Worm (Caenorhabditis elegans): ENCODE measurements around the gene Y39F10A.3.

Gene Y39F10A.3

DNA sequence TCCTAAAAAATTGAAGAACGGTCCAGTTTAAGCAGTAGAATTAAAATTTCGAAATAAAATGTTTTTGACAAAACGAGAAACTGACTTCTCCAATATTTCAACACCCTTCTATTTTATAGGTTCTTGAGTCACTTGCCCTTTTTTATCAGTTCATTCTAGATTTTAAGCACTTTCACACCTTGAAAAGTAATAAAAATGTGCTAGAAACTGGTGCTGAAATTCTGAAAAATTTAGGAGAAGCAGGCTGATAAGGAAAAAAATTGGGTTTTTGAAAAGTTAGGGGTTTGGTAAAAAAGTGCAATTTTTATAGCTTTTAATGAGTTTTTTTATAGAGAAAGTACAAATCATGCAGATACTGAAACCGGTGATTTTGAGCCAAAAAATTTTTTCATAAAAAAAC lies 22.5 kb downstream of the Y39F10A.3 start:
- TF ChIP-seq C34F6.9 (tag; optimal IDR thresholded peaks at IDR 0.05) (no peak), nhr-23 (tag; optimal IDR thresholded peaks at IDR 0.05) (no peak), mbf-1 (tag; optimal IDR thresholded peaks at IDR 0.05) (no peak), lsy-2 (tag; optimal IDR thresholded peaks at IDR 0.05) (no peak), unc-39 (tag; optimal IDR thresholded peaks at IDR 0.05) (no peak), ZK546.5 (tag; optimal IDR thresholded peaks at IDR 0.05) (no peak), sma-9 (GFP tag; optimal IDR thresholded peaks at IDR 0.05) (no peak), sma-9 (tag; optimal IDR thresholded peaks at IDR 0.05) (no peak), sem-4 (tag; optimal IDR thresholded peaks at IDR 0.05) (no peak), nhr-12 (tag; optimal IDR thresholded peaks at IDR 0.05) (no peak), nhr-77 (tag; optimal IDR thresholded peaks at IDR 0.05) (no peak), blmp-1 (tag; optimal IDR thresholded peaks at IDR 0.05; ENCODE audit: insufficient read depth) (no peak), nhr-25 (tag; optimal IDR thresholded peaks at IDR 0.05) (no peak), Y55F3AM.14 (GFP tag; optimal IDR thresholded peaks at IDR 0.05) (no peak), snpc-4 (tag; optimal IDR thresholded peaks at IDR 0.05) (no peak), nhr-10 (tag; optimal IDR thresholded peaks at IDR 0.05) (no peak), gmeb-1 (tag; optimal IDR thresholded peaks at IDR 0.05) (no peak), lin-39 (tag; optimal IDR thresholded peaks at IDR 0.05) (no peak), nhr-11 (tag; optimal IDR thresholded peaks at IDR 0.05) (no peak), nhr-237 (tag; optimal IDR thresholded peaks at IDR 0.05) (no peak), ztf-4 (tag; optimal IDR thresholded peaks at IDR 0.05) (no peak)

DNA sequence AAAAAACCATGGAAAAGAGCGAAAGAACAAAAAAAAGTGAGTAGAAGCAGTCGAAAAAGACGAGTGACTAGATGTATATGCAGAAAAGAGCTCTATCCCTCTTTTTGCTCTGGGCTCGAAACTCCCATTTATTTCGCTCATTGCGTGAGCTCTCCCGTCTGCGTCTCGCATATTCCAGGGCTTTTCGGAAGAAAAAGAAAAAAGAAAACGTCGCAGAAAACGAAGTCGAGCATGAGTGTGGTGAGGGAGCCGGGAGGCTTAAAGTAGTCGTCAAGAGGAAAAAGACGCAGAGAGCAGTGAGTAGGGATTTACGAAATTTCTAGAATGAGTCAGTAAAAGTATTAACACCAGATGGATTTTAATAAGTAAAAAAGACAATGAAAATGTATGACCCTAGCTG lies 23.0 kb downstream of the Y39F10A.3 start:
- TF ChIP-seq egl-27 (tag; optimal IDR thresholded peaks at IDR 0.05) (no peak), blmp-1 (tag; optimal IDR thresholded peaks at IDR 0.05; ENCODE audit: insufficient read depth) (no peak), lin-39 (tag; optimal IDR thresholded peaks at IDR 0.05) (no peak), ama-1 (optimal IDR thresholded peaks at IDR 0.05) (no peak), ZK546.5 (tag; optimal IDR thresholded peaks at IDR 0.05) (no peak), dmd-4 (tag; optimal IDR thresholded peaks at IDR 0.05) (no peak), snpc-4 (tag; optimal IDR thresholded peaks at IDR 0.05) (no peak), nhr-25 (tag; optimal IDR thresholded peaks at IDR 0.05) (no peak), nhr-10 (tag; optimal IDR thresholded peaks at IDR 0.05) (no peak), zag-1 (tag; optimal IDR thresholded peaks at IDR 0.05) (peak; percentile 76), ceh-16 (tag; optimal IDR thresholded peaks at IDR 0.05) (no peak), mdl-1 (tag; optimal IDR thresholded peaks at IDR 0.05) (peak in 1 of 2 experiments; percentile 23), alr-1 (tag; optimal IDR thresholded peaks at IDR 0.05) (no peak), lin-13 (GFP tag; optimal IDR thresholded peaks at IDR 0.05) (peak; percentile 2), F13H6.1 (tag; optimal IDR thresholded peaks at IDR 0.05) (peak; percentile 45), Y55F3AM.14 (GFP tag; optimal IDR thresholded peaks at IDR 0.05) (peak; percentile 46), sma-9 (GFP tag; optimal IDR thresholded peaks at IDR 0.05) (no peak), sma-9 (tag; optimal IDR thresholded peaks at IDR 0.05) (no peak), nhr-23 (tag; optimal IDR thresholded peaks at IDR 0.05) (no peak), ceh-82 (tag; optimal IDR thresholded peaks at IDR 0.05) (no peak), crh-2 (tag; optimal IDR thresholded peaks at IDR 0.05) (peak; percentile 41), skn-1 (tag; optimal IDR thresholded peaks at IDR 0.05) (no peak), sma-3 (GFP tag; optimal IDR thresholded peaks at IDR 0.05) (no peak), ztf-4 (tag; optimal IDR thresholded peaks at IDR 0.05) (no peak), mab-5 (tag; optimal IDR thresholded peaks at IDR 0.05) (peak; percentile 25), elt-1 (tag; optimal IDR thresholded peaks at IDR 0.05) (no peak), lin-11 (tag; optimal IDR thresholded peaks at IDR 0.05) (peak; percentile 51), nhr-77 (tag; optimal IDR thresholded peaks at IDR 0.05) (no peak), unc-55 (GFP tag; optimal IDR thresholded peaks at IDR 0.05) (peak; percentile 85), aly-2 (tag; optimal IDR thresholded peaks at IDR 0.05) (no peak), C34F6.9 (tag; optimal IDR thresholded peaks at IDR 0.05) (peak; percentile 76), mbf-1 (tag; optimal IDR thresholded peaks at IDR 0.05) (no peak), nhr-11 (tag; optimal IDR thresholded peaks at IDR 0.05) (no peak), nhr-12 (tag; optimal IDR thresholded peaks at IDR 0.05) (no peak), nhr-21 (tag; optimal IDR thresholded peaks at IDR 0.05) (no peak), lsy-2 (tag; optimal IDR thresholded peaks at IDR 0.05) (peak in 1 of 2 experiments; percentile 59), elt-3 (tag; optimal IDR thresholded peaks at IDR 0.05) (no peak), nhr-129 (tag; optimal IDR thresholded peaks at IDR 0.05) (peak; percentile 69), fos-1 (tag; optimal IDR thresholded peaks at IDR 0.05) (no peak), peb-1 (tag; optimal IDR thresholded peaks at IDR 0.05) (no peak), nhr-237 (tag; optimal IDR thresholded peaks at IDR 0.05) (no peak), nhr-6 (tag; optimal IDR thresholded peaks at IDR 0.05) (peak; percentile 7), sem-4 (tag; optimal IDR thresholded peaks at IDR 0.05) (no peak), gmeb-1 (tag; optimal IDR thresholded peaks at IDR 0.05) (no peak), unc-62 (GFP tag; optimal IDR thresholded peaks at IDR 0.05) (no peak), ztf-1 (GFP tag; conservative IDR thresholded peaks at IDR 0.05) (no peak), unc-39 (tag; optimal IDR thresholded peaks at IDR 0.05) (no peak), ztf-11 (tag; optimal IDR thresholded peaks at IDR 0.05) (no peak), R02D3.7 (tag; optimal IDR thresholded peaks at IDR 0.05) (no peak)
